Fruit fly (Drosophila melanogaster): ENCODE data around the gene barr.

Gene barr

dm6 chr2L:20067928-20068327, 6.8 kb upstream of the barr start:
- TF ChIP-seq insv (optimal IDR thresholded peaks at IDR 0.05) (no peak), h (optimal IDR thresholded peaks at IDR 0.05) (no peak), ttk (optimal IDR thresholded peaks at IDR 0.05) (no peak), Sin3A (optimal IDR thresholded peaks at IDR 0.05) (no peak), psq (optimal IDR thresholded peaks at IDR 0.05) (no peak), Myc (optimal IDR thresholded peaks at IDR 0.05) (no peak)

dm6 chr2L:20066233-20066650, 5.1 kb upstream of the barr start, which contains the start of gene bwa:
bwa (plus strand) TSS chr2L:20066391.
- TF ChIP-seq Myc (optimal IDR thresholded peaks at IDR 0.05): no peak
- TF ChIP-seq h (optimal IDR thresholded peaks at IDR 0.05): no peak
- no peak for TF ChIP-seq Sin3A (optimal IDR thresholded peaks at IDR 0.05)
- no peak for TF ChIP-seq insv (optimal IDR thresholded peaks at IDR 0.05)
- TF ChIP-seq psq (optimal IDR thresholded peaks at IDR 0.05): no peak
- TF ChIP-seq ttk (optimal IDR thresholded peaks at IDR 0.05): no peak

- TF ChIP-seq h (optimal IDR thresholded peaks at IDR 0.05) (no peak), Myc (optimal IDR thresholded peaks at IDR 0.05) (no peak), Sin3A (optimal IDR thresholded peaks at IDR 0.05) (no peak), insv (optimal IDR thresholded peaks at IDR 0.05) (no peak), ttk (optimal IDR thresholded peaks at IDR 0.05) (no peak), psq (optimal IDR thresholded peaks at IDR 0.05) (no peak)
Measured at dm6 chr2L:20065516-20065915, 4.3 kb upstream of the barr start, which contains the start of gene vls. vls (minus strand) TSS chr2L:20065679.

- TF ChIP-seq insv (optimal IDR thresholded peaks at IDR 0.05): no peak
- no peak for TF ChIP-seq psq (optimal IDR thresholded peaks at IDR 0.05)
Measured at dm6 chr2L:20057391-20057790, 3.8 kb downstream of the barr start.

dm6 chr2L:20051172-20051893, 9.8 kb downstream of the barr start:
- no peak for TF ChIP-seq Sin3A (optimal IDR thresholded peaks at IDR 0.05)
- TF ChIP-seq ttk (optimal IDR thresholded peaks at IDR 0.05): no peak
- no peak for TF ChIP-seq psq (optimal IDR thresholded peaks at IDR 0.05)
- no peak for TF ChIP-seq insv (optimal IDR thresholded peaks at IDR 0.05)
- no peak for TF ChIP-seq h (optimal IDR thresholded peaks at IDR 0.05)
- TF ChIP-seq Myc (optimal IDR thresholded peaks at IDR 0.05): no peak

- TF ChIP-seq psq (optimal IDR thresholded peaks at IDR 0.05): no peak
- TF ChIP-seq h (optimal IDR thresholded peaks at IDR 0.05): no peak
- no peak for TF ChIP-seq ttk (optimal IDR thresholded peaks at IDR 0.05)
- no peak for TF ChIP-seq Sin3A (optimal IDR thresholded peaks at IDR 0.05)
Measured at dm6 chr2L:20027382-20027919, 33.7 kb downstream of the barr start, which contains the start of gene sNPF. sNPF (plus strand) TSS chr2L:20027915.

- no peak for TF ChIP-seq psq (optimal IDR thresholded peaks at IDR 0.05)
- TF ChIP-seq h (optimal IDR thresholded peaks at IDR 0.05): no peak
- no peak for TF ChIP-seq insv (optimal IDR thresholded peaks at IDR 0.05)
- TF ChIP-seq Sin3A (optimal IDR thresholded peaks at IDR 0.05): no peak
- no peak for TF ChIP-seq Myc (optimal IDR thresholded peaks at IDR 0.05)
- TF ChIP-seq ttk (optimal IDR thresholded peaks at IDR 0.05): no peak
Measured at dm6 chr2L:20026351-20026849, 34.8 kb downstream of the barr start.

- no peak for TF ChIP-seq psq (optimal IDR thresholded peaks at IDR 0.05)
- TF ChIP-seq ttk (optimal IDR thresholded peaks at IDR 0.05): no peak
- no peak for TF ChIP-seq h (optimal IDR thresholded peaks at IDR 0.05)
- TF ChIP-seq Sin3A (optimal IDR thresholded peaks at IDR 0.05): no peak
- TF ChIP-seq insv (optimal IDR thresholded peaks at IDR 0.05): no peak
- TF ChIP-seq Myc (optimal IDR thresholded peaks at IDR 0.05): no peak
Measured at dm6 chr2L:20025711-20026110, 35.5 kb downstream of the barr start, which contains the start of gene AANATL3. AANATL3 (minus strand) TSS chr2L:20025811.

dm6 chr2L:20024333-20024732, 36.8 kb downstream of the barr start:
- no peak for TF ChIP-seq Myc (optimal IDR thresholded peaks at IDR 0.05)
- no peak for TF ChIP-seq psq (optimal IDR thresholded peaks at IDR 0.05)
- no peak for TF ChIP-seq ttk (optimal IDR thresholded peaks at IDR 0.05)
- TF ChIP-seq insv (optimal IDR thresholded peaks at IDR 0.05): no peak
- no peak for TF ChIP-seq h (optimal IDR thresholded peaks at IDR 0.05)
- TF ChIP-seq Sin3A (optimal IDR thresholded peaks at IDR 0.05): no peak

dm6 chr2L:20020091-20020490, 41.1 kb downstream of the barr start:
- TF ChIP-seq h (optimal IDR thresholded peaks at IDR 0.05): no peak
- no peak for TF ChIP-seq Myc (optimal IDR thresholded peaks at IDR 0.05)
- no peak for TF ChIP-seq Sin3A (optimal IDR thresholded peaks at IDR 0.05)
- no peak for TF ChIP-seq psq (optimal IDR thresholded peaks at IDR 0.05)
- no peak for TF ChIP-seq insv (optimal IDR thresholded peaks at IDR 0.05)
- TF ChIP-seq ttk (optimal IDR thresholded peaks at IDR 0.05): no peak

dm6 chr2L:20017055-20017454, 44.1 kb downstream of the barr start, which contains the start of gene CG43861:
CG43861 (minus strand) TSS chr2L:20017282.
- no peak for TF ChIP-seq Myc (optimal IDR thresholded peaks at IDR 0.05)
- no peak for TF ChIP-seq h (optimal IDR thresholded peaks at IDR 0.05)
- no peak for TF ChIP-seq Sin3A (optimal IDR thresholded peaks at IDR 0.05)
- no peak for TF ChIP-seq insv (optimal IDR thresholded peaks at IDR 0.05)
- no peak for TF ChIP-seq psq (optimal IDR thresholded peaks at IDR 0.05)
- TF ChIP-seq ttk (optimal IDR thresholded peaks at IDR 0.05): no peak

dm6 chr2L:20016448-20016847, 44.7 kb downstream of the barr start:
- no peak for TF ChIP-seq insv (optimal IDR thresholded peaks at IDR 0.05)
- TF ChIP-seq h (optimal IDR thresholded peaks at IDR 0.05): no peak
- no peak for TF ChIP-seq ttk (optimal IDR thresholded peaks at IDR 0.05)
- no peak for TF ChIP-seq Myc (optimal IDR thresholded peaks at IDR 0.05)
- TF ChIP-seq psq (optimal IDR thresholded peaks at IDR 0.05): no peak

Data from Kc167 (cell line).